Fruit fly (Drosophila melanogaster) whole organism, prepupa: ENCODE measurements around the gene CecA1.

Experiments used
- CG10631 ChIP-seq: fragments of 200-800 bp; sonication (Bioruptor generic); optimal IDR thresholded peaks from 2 replicates; lab custom pipeline; 2016; ENCODE audit warnings: missing biosample characterization, missing genetic modification characterization
- CG6792 ChIP-seq: fragments of 200-800 bp; sonication (Bioruptor generic); optimal IDR thresholded peaks from 3 replicates; lab custom pipeline; 2016; ENCODE audit warnings: missing biosample characterization, missing genetic modification characterization
- CG7368 ChIP-seq: fragments of 200-800 bp; sonication (Bioruptor generic); optimal IDR thresholded peaks from 3 replicates; lab custom pipeline; 2016; ENCODE audit warnings: missing biosample characterization, missing genetic modification characterization
- Gug ChIP-seq: fragments of 200-800 bp; sonication (Bioruptor generic); IDR thresholded peaks from 2 replicates; pipeline ENCODE4 v1.3.6; 2022; ENCODE audit warnings: missing biosample characterization, missing genetic modification characterization
- eg ChIP-seq: fragments of 200-800 bp; sonication (Bioruptor generic); IDR thresholded peaks from 3 replicates; pipeline ENCODE4 v1.3.6; 2022; ENCODE audit warnings: missing biosample characterization, missing genetic modification characterization
- salr ChIP-seq, 2 experiments: fragments of 200-800 bp; sonication (Bioruptor generic); optimal IDR thresholded peaks; 3 replicates each; lab custom pipeline; 2016 to 2018; ENCODE audit warnings: missing biosample characterization in 2 of 2, missing genetic modification characterization in 2 of 2, mild to moderate bottlenecking in 1 of 2

- TF ChIP-seq CG7368 (GFP tag; lab: Kevin White, UChicago) (no peak), salr (GFP tag; optimal IDR thresholded peaks at IDR 0.05; lab: Kevin White, UChicago) (no peak), eg (GFP tag; lab: Robert Waterston, UW) (no peak), Gug (no peak), CG10631 (GFP tag; lab: Kevin White, UChicago) (no peak), CG6792 (GFP tag; lab: Kevin White, UChicago) (no peak)
These were observed 44.4 kb upstream of the CecA1 start, which contains the start of gene VhaAC45RP for dm6 chr3R:30166159-30166784.
